Fruit fly (Drosophila melanogaster) whole organism, prepupa: ENCODE measurements around the gene Hex-A.

Experiments
- Blimp-1 ChIP-seq: fragments of 200-800 bp; sonication (Bioruptor generic); optimal IDR thresholded peaks from 3 replicates; lab custom pipeline; 2017; ENCODE audit warnings: missing biosample characterization, missing genetic modification characterization, mild to moderate bottlenecking, moderate library complexity, missing genetic modification reagents
- CG10631 ChIP-seq: fragments of 200-800 bp; sonication (Bioruptor generic); optimal IDR thresholded peaks from 2 replicates; lab custom pipeline; 2016; ENCODE audit warnings: missing biosample characterization, missing genetic modification characterization
- CG10669 ChIP-seq: fragments of 200-800 bp; sonication (Bioruptor generic); optimal IDR thresholded peaks from 3 replicates; lab custom pipeline; 2018; ENCODE audit warnings: missing biosample characterization, mild to moderate bottlenecking, missing genetic modification characterization, moderate library complexity
- CG11294 ChIP-seq: fragments of 200-800 bp; sonication (Bioruptor generic); IDR thresholded peaks from 2 replicates; pipeline ENCODE4 v1.3.6; 2022; ENCODE audit warnings: missing biosample characterization, missing genetic modification characterization
- CG11902 ChIP-seq: fragments of 200-800 bp; sonication (Bioruptor generic); optimal IDR thresholded peaks from 3 replicates; lab custom pipeline; 2016; ENCODE audit warnings: missing biosample characterization, missing genetic modification characterization
- CG15336 ChIP-seq: fragments of 200-800 bp; sonication (Bioruptor generic); IDR thresholded peaks from 2 replicates; pipeline ENCODE4 v1.3.6; 2022; ENCODE audit warnings: missing biosample characterization, missing genetic modification characterization
- CG1621 ChIP-seq: fragments of 200-800 bp; sonication (Bioruptor generic); optimal IDR thresholded peaks from 3 replicates; lab custom pipeline; 2018; ENCODE audit warnings: missing biosample characterization, mild to moderate bottlenecking, missing genetic modification characterization
- CG16779 ChIP-seq: fragments of 200-800 bp; sonication (Bioruptor generic); optimal IDR thresholded peaks from 3 replicates; lab custom pipeline; 2017; ENCODE audit warnings: missing biosample characterization, mild to moderate bottlenecking, missing genetic modification characterization
- CG3032 ChIP-seq: fragments of 200-800 bp; optimal IDR thresholded peaks from 2 replicates; lab custom pipeline; 2019; ENCODE audit warnings: missing biosample characterization, mild to moderate bottlenecking, missing genetic modification characterization, moderate library complexity
- CG31627 ChIP-seq: fragments of 200-800 bp; sonication (Bioruptor generic); optimal IDR thresholded peaks from 3 replicates; lab custom pipeline; 2016; ENCODE audit warnings: missing biosample characterization, missing genetic modification characterization
- CG32006 ChIP-seq: fragments of 200-800 bp; sonication (Bioruptor generic); optimal IDR thresholded peaks from 3 replicates; lab custom pipeline; 2017; ENCODE audit warnings: missing biosample characterization, mild to moderate bottlenecking, missing genetic modification characterization
- CG3919 ChIP-seq: fragments of 200-800 bp; sonication (Bioruptor generic); optimal IDR thresholded peaks from 3 replicates; lab custom pipeline; 2016; ENCODE audit warnings: missing biosample characterization, missing genetic modification characterization
- CG4318 ChIP-seq: fragments of 200-800 bp; sonication (Bioruptor generic); optimal IDR thresholded peaks from 3 replicates; lab custom pipeline; 2017; ENCODE audit warnings: missing biosample characterization, mild to moderate bottlenecking, missing genetic modification characterization
- CG6163 ChIP-seq: fragments of 200-800 bp; sonication (Bioruptor generic); IDR thresholded peaks from 3 replicates; pipeline ENCODE4 v1.3.6; 2022; ENCODE audit warnings: missing biosample characterization, missing genetic modification characterization
- CG6808 ChIP-seq: fragments of 200-800 bp; sonication (Bioruptor generic); optimal IDR thresholded peaks from 3 replicates; lab custom pipeline; 2017; ENCODE audit warnings: missing biosample characterization, missing genetic modification characterization, mild to moderate bottlenecking, moderate library complexity, missing genetic modification reagents
- CG7368 ChIP-seq: fragments of 200-800 bp; sonication (Bioruptor generic); optimal IDR thresholded peaks from 3 replicates; lab custom pipeline; 2016; ENCODE audit warnings: missing biosample characterization, missing genetic modification characterization
- CG8319 ChIP-seq: fragments of 200-800 bp; sonication (Bioruptor generic); optimal IDR thresholded peaks from 3 replicates; lab custom pipeline; 2016; ENCODE audit warnings: missing biosample characterization, missing genetic modification characterization
- CG8632 ChIP-seq: fragments of 200-800 bp; sonication (Bioruptor generic); optimal IDR thresholded peaks from 3 replicates; lab custom pipeline; 2016; ENCODE audit warnings: missing biosample characterization, missing genetic modification characterization
- CG9139 ChIP-seq: fragments of 200-800 bp; sonication (Bioruptor generic); optimal IDR thresholded peaks from 3 replicates; lab custom pipeline; 2017; ENCODE audit warnings: missing biosample characterization, mild to moderate bottlenecking, missing genetic modification characterization
- Eip78C ChIP-seq: fragments of 200-800 bp; sonication (Bioruptor generic); peaks from one replicate; lab custom pipeline; 2016; ENCODE audit warnings: missing biosample characterization, missing genetic modification characterization
- Ets21C ChIP-seq: fragments of 200-800 bp; sonication (Bioruptor generic); optimal IDR thresholded peaks from 3 replicates; lab custom pipeline; 2016; ENCODE audit warnings: missing biosample characterization, missing genetic modification characterization
- Ets96B ChIP-seq: fragments of 200-800 bp; optimal IDR thresholded peaks from 2 replicates; lab custom pipeline; 2019; ENCODE audit warnings: missing biosample characterization, mild to moderate bottlenecking, missing genetic modification characterization, moderate library complexity
- Gug ChIP-seq: fragments of 200-800 bp; sonication (Bioruptor generic); IDR thresholded peaks from 2 replicates; pipeline ENCODE4 v1.3.6; 2022; ENCODE audit warnings: missing biosample characterization, missing genetic modification characterization
- Hr39 ChIP-seq: fragments of 200-800 bp; sonication (Bioruptor generic); optimal IDR thresholded peaks from 2 replicates; lab custom pipeline; 2016; ENCODE audit warnings: missing biosample characterization, missing genetic modification characterization
- Hr4 ChIP-seq: fragments of 200-800 bp; sonication (Bioruptor generic); optimal IDR thresholded peaks from 3 replicates; lab custom pipeline; 2016; ENCODE audit warnings: missing biosample characterization, missing genetic modification characterization
- Lpt ChIP-seq: fragments of 200-800 bp; sonication (Bioruptor generic); optimal IDR thresholded peaks from 3 replicates; lab custom pipeline; 2016; ENCODE audit warnings: missing biosample characterization, missing genetic modification characterization
- Met ChIP-seq: fragments of 200-800 bp; sonication (Bioruptor generic); optimal IDR thresholded peaks from 3 replicates; lab custom pipeline; 2016; ENCODE audit warnings: missing biosample characterization, missing genetic modification characterization
- OdsH ChIP-seq: fragments of 200-800 bp; sonication (Bioruptor generic); optimal IDR thresholded peaks from 3 replicates; lab custom pipeline; 2016; ENCODE audit warnings: missing biosample characterization, missing genetic modification characterization
- Smox ChIP-seq: fragments of 200-800 bp; sonication (Bioruptor generic); optimal IDR thresholded peaks from 3 replicates; lab custom pipeline; 2016; ENCODE audit warnings: missing biosample characterization, missing genetic modification characterization
- Sox102F ChIP-seq: fragments of 200-800 bp; sonication (Bioruptor generic); optimal IDR thresholded peaks from 2 replicates; lab custom pipeline; 2016; ENCODE audit warnings: missing biosample characterization, mild to moderate bottlenecking, missing genetic modification characterization
- Sox15 ChIP-seq: fragments of 200-800 bp; sonication (Bioruptor generic); optimal IDR thresholded peaks from 3 replicates; lab custom pipeline; 2016; ENCODE audit warnings: missing biosample characterization, missing genetic modification characterization
- achi ChIP-seq: fragments of 200-800 bp; sonication (Bioruptor generic); optimal IDR thresholded peaks from 3 replicates; lab custom pipeline; 2016; ENCODE audit warnings: missing biosample characterization, missing genetic modification characterization
- cyc ChIP-seq: fragments of 200-800 bp; sonication (Bioruptor generic); optimal IDR thresholded peaks from 3 replicates; lab custom pipeline; 2016; ENCODE audit warnings: missing biosample characterization, missing genetic modification characterization
- dsx ChIP-seq: fragments of 200-800 bp; optimal IDR thresholded peaks from 3 replicates; lab custom pipeline; 2019; ENCODE audit warnings: missing biosample characterization, mild to moderate bottlenecking, missing genetic modification characterization, moderate library complexity; ENCODE audit not compliant: poor library complexity, severe bottlenecking
- esn ChIP-seq: fragments of 200-800 bp; sonication (Bioruptor generic); optimal IDR thresholded peaks from 2 replicates; lab custom pipeline; 2016; ENCODE audit warnings: missing biosample characterization, mild to moderate bottlenecking, missing genetic modification characterization, moderate library complexity
- fd59A ChIP-seq: fragments of 200-800 bp; sonication (Bioruptor generic); optimal IDR thresholded peaks from 2 replicates; lab custom pipeline; 2017; ENCODE audit warnings: missing biosample characterization, mild to moderate bottlenecking, missing genetic modification characterization, missing genetic modification reagents
- fkh ChIP-seq: fragments of 200-800 bp; sonication (Bioruptor generic); optimal IDR thresholded peaks from 3 replicates; lab custom pipeline; 2017; ENCODE audit warnings: missing biosample characterization, mild to moderate bottlenecking, missing genetic modification characterization, moderate library complexity
- lz ChIP-seq: fragments of 200-800 bp; sonication (Bioruptor generic); optimal IDR thresholded peaks from 3 replicates; lab custom pipeline; 2016; ENCODE audit warnings: missing biosample characterization, missing genetic modification characterization
- net ChIP-seq: fragments of 200-800 bp; sonication (Bioruptor generic); optimal IDR thresholded peaks from 3 replicates; lab custom pipeline; 2016; ENCODE audit warnings: missing biosample characterization, missing genetic modification characterization
- pdm3 ChIP-seq: fragments of 200-800 bp; sonication (Bioruptor generic); optimal IDR thresholded peaks from 3 replicates; lab custom pipeline; 2016; ENCODE audit warnings: missing biosample characterization, missing genetic modification characterization
- spab ChIP-seq: fragments of 200-800 bp; sonication (Bioruptor generic); optimal IDR thresholded peaks from 2 replicates; lab custom pipeline; 2017; ENCODE audit warnings: missing biosample characterization, mild to moderate bottlenecking, missing genetic modification characterization, missing genetic modification reagents
- svp ChIP-seq: fragments of 200-800 bp; sonication (Bioruptor generic); peaks from one replicate; lab custom pipeline; 2016; ENCODE audit warnings: missing biosample characterization, missing genetic modification characterization
- topi ChIP-seq: fragments of 200-800 bp; sonication (Bioruptor generic); optimal IDR thresholded peaks from 3 replicates; lab custom pipeline; 2016; ENCODE audit warnings: missing biosample characterization, missing genetic modification characterization
- vri ChIP-seq: fragments of 200-800 bp; sonication (Bioruptor generic); optimal IDR thresholded peaks from 3 replicates; lab custom pipeline; 2016; ENCODE audit warnings: missing biosample characterization, mild to moderate bottlenecking, missing genetic modification characterization

The Hex-A gene

DNA sequence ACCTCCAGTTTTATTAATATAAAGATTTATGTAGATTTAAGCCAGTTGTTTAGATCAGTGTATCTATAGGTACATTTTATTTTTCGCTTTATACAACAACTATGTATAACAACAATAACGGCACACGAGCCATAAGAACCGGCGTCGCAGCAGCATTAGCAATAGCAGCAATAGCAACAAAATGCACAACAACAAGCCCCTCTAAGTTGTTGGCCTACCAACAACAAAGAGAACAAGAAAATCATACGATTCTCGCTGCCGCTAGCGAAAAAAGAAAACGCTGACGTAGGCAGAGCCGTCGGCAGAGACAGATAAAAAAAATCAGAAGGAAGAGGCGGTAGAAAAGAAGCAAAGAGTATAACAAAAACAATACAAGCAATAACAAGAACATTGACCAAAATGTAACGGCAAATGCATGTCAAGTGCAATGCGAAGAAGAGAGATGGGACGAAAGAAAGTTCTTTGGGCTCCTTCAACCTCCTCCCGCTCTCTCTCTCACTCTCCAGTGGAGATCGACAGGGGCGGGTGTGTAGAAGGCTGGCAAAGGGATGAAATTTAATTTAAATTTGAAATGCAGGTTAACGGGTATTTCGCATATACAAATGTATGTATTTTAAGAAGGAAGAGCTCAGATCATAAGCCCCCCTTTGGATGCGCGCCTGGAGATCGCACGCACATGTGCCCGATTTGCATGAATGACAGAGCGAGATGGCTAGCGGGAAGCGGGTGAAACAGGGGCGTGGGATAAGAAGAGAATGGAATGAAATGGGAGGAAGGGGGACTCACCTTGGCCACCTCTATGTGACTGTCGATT, 6.6 kb upstream of the Hex-A start (continued):
- TF ChIP-seq CG31627 (GFP tag; lab: Kevin White, UChicago) = peak; percentile 100
- TF ChIP-seq Lpt (GFP tag; lab: Kevin White, UChicago) = peak; percentile 99
- peak; percentile 99 for TF ChIP-seq Ets21C (GFP tag; lab: Kevin White, UChicago)
- TF ChIP-seq svp (GFP tag; lab: Kevin White, UChicago) = peak; percentile 100
- TF ChIP-seq Sox102F (GFP tag; lab: Kevin White, UChicago) = peak; percentile 100
- peak; percentile 97 for TF ChIP-seq CG16779 (tag; lab: Kevin White, UChicago)
- peak; percentile 98 for TF ChIP-seq Gug (GFP tag; lab: Robert Waterston, UW)
- TF ChIP-seq lz = peak; percentile 100
- TF ChIP-seq CG7368 (GFP tag; lab: Kevin White, UChicago) = peak; percentile 99
- TF ChIP-seq CG1621 (tag; lab: Kevin White, UChicago) = peak; percentile 99
- peak; percentile 99 for TF ChIP-seq vri (GFP tag; lab: Kevin White, UChicago)
- peak; percentile 100 for TF ChIP-seq esn
- peak; percentile 99 for TF ChIP-seq CG3919 (GFP tag; lab: Kevin White, UChicago)
- peak; percentile 99 for TF ChIP-seq CG32006

dm6 chrX:9579918-9580521, 5.5 kb upstream of the Hex-A start, which contains the start of gene LPCAT:
Gene LPCAT (minus strand): TSS chrX:9579987.
- TF ChIP-seq Met = peak; percentile 48
- TF ChIP-seq CG6163 (GFP tag; lab: Robert Waterston, UW) = peak; percentile 70
- TF ChIP-seq cyc (GFP tag; lab: Kevin White, UChicago) = peak; percentile 86
- TF ChIP-seq dsx = no peak
- TF ChIP-seq CG1621 (tag; lab: Kevin White, UChicago) = no peak
- no peak for TF ChIP-seq CG7368 (GFP tag; lab: Kevin White, UChicago)
- peak; percentile 50 for TF ChIP-seq CG10631 (GFP tag; lab: Kevin White, UChicago)
- peak; percentile 48 for TF ChIP-seq Sox15 (GFP tag; lab: Kevin White, UChicago)
- TF ChIP-seq OdsH = peak; percentile 46
- peak; percentile 71 for TF ChIP-seq Hr39 (GFP tag; lab: Kevin White, UChicago)
- TF ChIP-seq CG8632 = no peak
- no peak for TF ChIP-seq net (GFP tag; lab: Kevin White, UChicago)
- peak; percentile 56 for TF ChIP-seq achi (GFP tag; lab: Kevin White, UChicago)
- peak; percentile 26 for TF ChIP-seq CG6808
- peak; percentile 77 for TF ChIP-seq CG31627 (GFP tag; lab: Kevin White, UChicago)
- no peak for TF ChIP-seq spab (GFP tag; lab: Kevin White, UChicago)
- peak; percentile 69 for TF ChIP-seq Gug (GFP tag; lab: Robert Waterston, UW)
- no peak for TF ChIP-seq Blimp-1 (GFP tag; lab: Kevin White, UChicago)
- TF ChIP-seq pdm3 = peak; percentile 36
- peak; percentile 41 for TF ChIP-seq Ets21C (GFP tag; lab: Kevin White, UChicago)
- peak; percentile 81 for TF ChIP-seq topi
- 0 out of 2 replicates have a peak, but pooled peaks have one; percentile 41 for TF ChIP-seq CG15336 (GFP tag; lab: Robert Waterston, UW)
- TF ChIP-seq CG32006 = no peak
- TF ChIP-seq Lpt (GFP tag; lab: Kevin White, UChicago) = no peak
- TF ChIP-seq Smox (GFP tag; lab: Kevin White, UChicago) = peak; percentile 23
- peak; percentile 70 for TF ChIP-seq CG11902 (GFP tag; lab: Kevin White, UChicago)
- peak; percentile 82 for TF ChIP-seq svp (GFP tag; lab: Kevin White, UChicago)
- no peak for TF ChIP-seq CG16779 (tag; lab: Kevin White, UChicago)
- TF ChIP-seq Ets96B (tag; lab: Kevin White, UChicago) = peak; percentile 48
- peak; percentile 2 for TF ChIP-seq vri (GFP tag; lab: Kevin White, UChicago)
- no peak for TF ChIP-seq CG4318 (GFP tag; lab: Kevin White, UChicago)
- no peak for TF ChIP-seq fkh
- TF ChIP-seq esn = peak; percentile 36
- no peak for TF ChIP-seq Sox102F (GFP tag; lab: Kevin White, UChicago)
- TF ChIP-seq CG8319 (GFP tag; lab: Kevin White, UChicago) = peak; percentile 42
- TF ChIP-seq lz = peak; percentile 73
- TF ChIP-seq CG11294 (GFP tag; lab: Robert Waterston, UW) = peak; percentile 30; the same call in 1 of the 2 replicates
- peak; percentile 92 for TF ChIP-seq Eip78C (GFP tag; lab: Kevin White, UChicago)
- peak; percentile 53 for TF ChIP-seq Hr4 (GFP tag; lab: Kevin White, UChicago)
- TF ChIP-seq CG9139 = no peak
- peak; percentile 51 for TF ChIP-seq CG10669 (GFP tag; lab: Kevin White, UChicago)
- TF ChIP-seq fd59A (GFP tag; lab: Kevin White, UChicago) = no peak
- peak; percentile 39 for TF ChIP-seq CG3032 (tag; lab: Kevin White, UChicago)
- peak; percentile 61 for TF ChIP-seq CG3919 (GFP tag; lab: Kevin White, UChicago)
